Worm (Caenorhabditis elegans) whole organism, dauer: ENCODE data around the gene tsp-5.
"Not testable (repeated sequence)": the region's sequence is repeated elsewhere in the genome, so short reads cannot be mapped to it uniquely, and the experiment has no call there.

ENCODE experiments used
- unc-62 ChIP-seq: sonication (generic microtip); optimal IDR thresholded peaks from 2 replicates; lab custom pipeline; 2017; ENCODE audit warnings: missing biosample characterization, missing genetic modification reagents, missing genetic modification characterization

tsp-5 gene

ce11 chrIV:13591645-13592044 lies at the start of gene tsp-5:
TSS of gene tsp-5 (minus strand) at chrIV:13591745.
- no peak for TF ChIP-seq unc-62 (GFP tag; lab: Kevin White, UChicago)

ce11 chrIV:13639027-13639426 lies 47.5 kb upstream of the tsp-5 start, which contains the start of gene ugt-22:
TSS of gene ugt-22 (plus strand) at chrIV:13639260.
- no peak for TF ChIP-seq unc-62 (GFP tag; lab: Kevin White, UChicago)

- no peak for TF ChIP-seq unc-62 (GFP tag; lab: Kevin White, UChicago)
Observed at ce11 chrIV:13636975-13637374, 45.4 kb upstream of the tsp-5 start, which contains the start of gene C08F11.7. TSS of gene C08F11.7 (plus strand) at chrIV:13637275.

- no peak for TF ChIP-seq unc-62 (GFP tag; lab: Kevin White, UChicago)
Observed at ce11 chrIV:13633165-13633564, 41.6 kb upstream of the tsp-5 start, which contains the start of gene fbxa-98. TSS of gene fbxa-98 (plus strand) at chrIV:13633407.

ce11 chrIV:13632613-13633012 lies 41.1 kb upstream of the tsp-5 start:
- no peak for TF ChIP-seq unc-62 (GFP tag; lab: Kevin White, UChicago)

ce11 chrIV:13626469-13626868 lies 34.9 kb upstream of the tsp-5 start, which contains the start of gene sru-21:
TSS of gene sru-21 (plus strand) at chrIV:13626769.
- no peak for TF ChIP-seq unc-62 (GFP tag; lab: Kevin White, UChicago)

- TF ChIP-seq unc-62 (GFP tag; lab: Kevin White, UChicago) = no peak
Observed at ce11 chrIV:13623533-13623932, 32.0 kb upstream of the tsp-5 start, which contains the start of gene C08F11.1. TSS of gene C08F11.1 (plus strand) at chrIV:13623833.

ce11 chrIV:13619203-13619602 lies 27.7 kb upstream of the tsp-5 start, which contains the start of gene C08F11.3:
TSS of gene C08F11.3 (plus strand) at chrIV:13619503.
- TF ChIP-seq unc-62 (GFP tag; lab: Kevin White, UChicago) = no peak

ce11 chrIV:13609755-13610154 lies 18.2 kb upstream of the tsp-5 start, which contains the start of gene C08F11.13:
TSS of gene C08F11.13 (minus strand) at chrIV:13609892.
- no peak for TF ChIP-seq unc-62 (GFP tag; lab: Kevin White, UChicago)

- TF ChIP-seq unc-62 (GFP tag; lab: Kevin White, UChicago) = no peak
Observed at ce11 chrIV:13601973-13602669, 10.6 kb upstream of the tsp-5 start, which contains the start of gene Y45F10B.59. TSS of gene Y45F10B.59 (plus strand) at chrIV:13602619.

ce11 chrIV:13601428-13601827 lies 9.9 kb upstream of the tsp-5 start:
- TF ChIP-seq unc-62 (GFP tag; lab: Kevin White, UChicago) = no peak

- no peak for TF ChIP-seq unc-62 (GFP tag; lab: Kevin White, UChicago)
Observed at ce11 chrIV:13600643-13601042, 9.1 kb upstream of the tsp-5 start.

ce11 chrIV:13597813-13598212 lies 6.3 kb upstream of the tsp-5 start, which contains the start of gene Y45F10B.9:
TSS of gene Y45F10B.9 (minus strand) at chrIV:13597913.
- not testable (repeated sequence) for TF ChIP-seq unc-62 (GFP tag; lab: Kevin White, UChicago)

ce11 chrIV:13593351-13593750 lies 1.8 kb upstream of the tsp-5 start, which contains the start of gene Y45F10B.3:
TSS of gene Y45F10B.3 (plus strand) at chrIV:13593651.
- TF ChIP-seq unc-62 (GFP tag; lab: Kevin White, UChicago) = no peak

- TF ChIP-seq unc-62 (GFP tag; lab: Kevin White, UChicago) = not testable (repeated sequence)
Observed at ce11 chrIV:13588544-13589043, 3.0 kb downstream of the tsp-5 start, which contains the start of gene sru-9. TSS of gene sru-9 (plus strand) at chrIV:13588993.

- TF ChIP-seq unc-62 (GFP tag; lab: Kevin White, UChicago) = no peak
Observed at ce11 chrIV:13587175-13587574, 4.4 kb downstream of the tsp-5 start, which contains the start of gene Y45F10B.12. TSS of gene Y45F10B.12 (plus strand) at chrIV:13587475.
